Fruit fly (Drosophila melanogaster) whole organism, embryonic: ENCODE data around the gene ast.

Source experiments
- Aef1 ChIP-seq: fragments of 200-800 bp; sonication (Bioruptor generic); IDR thresholded peaks from 3 replicates; pipeline ENCODE4 v1.3.6; 2022; ENCODE audit warnings: missing biosample characterization, missing genetic modification characterization
- Awh ChIP-seq: fragments of 200-800 bp; sonication (Bioruptor generic); IDR thresholded peaks from 2 replicates; pipeline ENCODE4, ENCODE4 v1.3.6; 2022; ENCODE audit warnings: missing biosample characterization, missing genetic modification characterization
- BEAF-32 ChIP-seq: fragments of 200-800 bp; sonication (Bioruptor generic); optimal IDR thresholded peaks from 3 replicates; lab custom pipeline; 2017; ENCODE audit warnings: missing biosample characterization, missing genetic modification characterization, mild to moderate bottlenecking, moderate library complexity, missing genetic modification reagents
- CG11093 ChIP-seq: fragments of 200-800 bp; sonication (Bioruptor generic); IDR thresholded peaks from 3 replicates; pipeline ENCODE4 v1.3.6; 2022; ENCODE audit warnings: missing biosample characterization, missing genetic modification characterization
- CG11247 ChIP-seq: fragments of 200-800 bp; sonication (Bioruptor generic); IDR thresholded peaks from 2 replicates; pipeline ENCODE4 v1.3.6; 2022; ENCODE audit warnings: missing biosample characterization, missing genetic modification characterization
- CG12299 ChIP-seq: fragments of 200-800 bp; sonication (Bioruptor generic); optimal IDR thresholded peaks from 2 replicates; lab custom pipeline; 2018; ENCODE audit warnings: missing biosample characterization, mild to moderate bottlenecking, missing genetic modification characterization
- CG12391 ChIP-seq: fragments of 200-800 bp; sonication (Bioruptor generic); optimal IDR thresholded peaks from 3 replicates; lab custom pipeline; 2018; ENCODE audit warnings: missing biosample characterization, mild to moderate bottlenecking, missing genetic modification characterization, moderate library complexity
- CG12942 ChIP-seq: fragments of 200-800 bp; sonication (Bioruptor generic); optimal IDR thresholded peaks from 3 replicates; lab custom pipeline; 2016; ENCODE audit warnings: missing biosample characterization, missing genetic modification characterization
- CG16815 ChIP-seq: fragments of 200-800 bp; sonication (Bioruptor generic); optimal IDR thresholded peaks from 3 replicates; lab custom pipeline; 2017; ENCODE audit warnings: missing biosample characterization, mild to moderate bottlenecking, missing genetic modification characterization
- CG1792 ChIP-seq: fragments of 200-800 bp; sonication (Bioruptor generic); optimal IDR thresholded peaks from 2 replicates; lab custom pipeline; 2016; ENCODE audit warnings: missing biosample characterization, missing genetic modification characterization
- CG2120 ChIP-seq: fragments of 200-800 bp; sonication (Bioruptor generic); optimal IDR thresholded peaks from 3 replicates; lab custom pipeline; 2016; ENCODE audit warnings: missing biosample characterization, missing genetic modification characterization
- CG2875 ChIP-seq: fragments of 200-800 bp; sonication (Bioruptor generic); optimal IDR thresholded peaks from 2 replicates; lab custom pipeline; 2017; ENCODE audit warnings: missing biosample characterization, mild to moderate bottlenecking, missing genetic modification characterization, missing genetic modification reagents
- CG3995 ChIP-seq: fragments of 200-800 bp; sonication (Bioruptor generic); optimal IDR thresholded peaks from 3 replicates; lab custom pipeline; 2016; ENCODE audit warnings: missing biosample characterization, missing genetic modification characterization
- CG6683 ChIP-seq: fragments of 200-800 bp; sonication (Bioruptor generic); optimal IDR thresholded peaks from 2 replicates; lab custom pipeline; 2017; ENCODE audit warnings: missing biosample characterization, mild to moderate bottlenecking, missing genetic modification characterization, missing genetic modification reagents
- CG7745 ChIP-seq: fragments of 200-800 bp; sonication (Bioruptor generic); optimal IDR thresholded peaks from 2 replicates; lab custom pipeline; 2018; ENCODE audit warnings: missing biosample characterization, mild to moderate bottlenecking, missing genetic modification characterization, moderate library complexity
- CG8359 ChIP-seq: fragments of 200-800 bp; sonication (Bioruptor generic); optimal IDR thresholded peaks from 2 replicates; lab custom pipeline; 2017; ENCODE audit warnings: missing biosample characterization, mild to moderate bottlenecking, missing genetic modification characterization, borderline replicate concordance
- Dek ChIP-seq: fragments of 200-800 bp; sonication (Bioruptor generic); optimal IDR thresholded peaks from 3 replicates; lab custom pipeline; 2019; ENCODE audit warnings: missing biosample characterization, mild to moderate bottlenecking, missing genetic modification characterization, moderate library complexity
- E2f2 ChIP-seq: fragments of 200-800 bp; sonication (Bioruptor generic); IDR thresholded peaks from 2 replicates; pipeline ENCODE4 v1.3.6; 2022; ENCODE audit warnings: missing biosample characterization, missing genetic modification characterization
- HmgZ ChIP-seq: fragments of 200-800 bp; sonication (Bioruptor generic); optimal IDR thresholded peaks from 2 replicates; lab custom pipeline; 2018; ENCODE audit warnings: missing biosample characterization, mild to moderate bottlenecking, missing genetic modification characterization
- Max ChIP-seq: fragments of 200-800 bp; sonication (Bioruptor generic); optimal IDR thresholded peaks from 2 replicates; lab custom pipeline; 2016; ENCODE audit warnings: missing biosample characterization, mild to moderate bottlenecking, missing genetic modification characterization
- Poxn ChIP-seq: fragments of 200-800 bp; sonication (Bioruptor generic); IDR thresholded peaks from 2 replicates; pipeline ENCODE4 v1.3.6; 2022; ENCODE audit warnings: missing biosample characterization, missing genetic modification characterization
- Rfx ChIP-seq: fragments of 200-800 bp; sonication (Bioruptor generic); IDR thresholded peaks from 2 replicates; pipeline ENCODE4 v1.3.6; 2022; ENCODE audit warnings: missing biosample characterization, missing genetic modification characterization
- Side ChIP-seq: fragments of 200-800 bp; sonication (Bioruptor generic); optimal IDR thresholded peaks from 2 replicates; lab custom pipeline; 2016; ENCODE audit warnings: missing biosample characterization, missing genetic modification characterization
- Tbp ChIP-seq: fragments of >200 bp; optimal IDR thresholded peaks from 2 replicates; lab custom pipeline; 2018; ENCODE audit warnings: missing biosample characterization, missing genetic modification characterization
- Trl ChIP-seq, 3 experiments: fragments of >200 bp in 2 of 3; fragments of 200-800 bp in 1 of 3; sonication (Bioruptor generic) in 1 of 3; optimal IDR thresholded peaks; 2 replicates in 1 of 3; 3 replicates in 2 of 3; lab custom pipeline; 2016 to 2017; ENCODE audit warnings: missing biosample characterization in 1 of 3, missing genetic modification characterization in 1 of 3
- Usf ChIP-seq: fragments of 200-800 bp; sonication (Bioruptor generic); optimal IDR thresholded peaks from 2 replicates; lab custom pipeline; 2017; ENCODE audit warnings: missing genotype, missing biosample characterization, missing genetic modification characterization
- Vsx1 ChIP-seq: fragments of 200-800 bp; sonication (Bioruptor generic); optimal IDR thresholded peaks from 2 replicates; lab custom pipeline; 2017; ENCODE audit warnings: missing biosample characterization, mild to moderate bottlenecking, missing genetic modification characterization, missing genetic modification reagents
- ac ChIP-seq: fragments of 200-800 bp; sonication (Bioruptor generic); optimal IDR thresholded peaks from 3 replicates; lab custom pipeline; 2017; ENCODE audit warnings: missing biosample characterization, mild to moderate bottlenecking, missing genetic modification characterization
- btn ChIP-seq: fragments of 200-800 bp; sonication (Bioruptor generic); optimal IDR thresholded peaks from 2 replicates; lab custom pipeline; 2016; ENCODE audit warnings: missing biosample characterization, missing genetic modification characterization
- chinmo ChIP-seq: fragments of 200-800 bp; sonication (Bioruptor generic); IDR thresholded peaks from 4 replicates; pipeline ENCODE4 v1.3.6; 2022; ENCODE audit warnings: missing biosample characterization, missing genetic modification characterization; ENCODE audit not compliant: partially characterized antibody
- chn ChIP-seq: fragments of 200-800 bp; sonication (Bioruptor generic); optimal IDR thresholded peaks from 2 replicates; lab custom pipeline; 2016; ENCODE audit warnings: missing biosample characterization, missing genetic modification characterization
- emc ChIP-seq: fragments of 200-800 bp; sonication (Bioruptor generic); optimal IDR thresholded peaks from 2 replicates; lab custom pipeline; 2016; ENCODE audit warnings: missing biosample characterization, missing genetic modification characterization
- fd102C ChIP-seq: fragments of 200-800 bp; sonication (Bioruptor generic); optimal IDR thresholded peaks from 2 replicates; lab custom pipeline; 2018; ENCODE audit warnings: missing biosample characterization, mild to moderate bottlenecking, missing genetic modification characterization, moderate library complexity
- fd64A ChIP-seq: fragments of 200-800 bp; sonication (Bioruptor generic); optimal IDR thresholded peaks from 3 replicates; lab custom pipeline; 2018; ENCODE audit warnings: missing biosample characterization, mild to moderate bottlenecking, missing genetic modification characterization
- ftz-f1 ChIP-seq: fragments of 200-800 bp; sonication (Bioruptor generic); optimal IDR thresholded peaks from 2 replicates; lab custom pipeline; 2016; ENCODE audit warnings: missing biosample characterization, missing genetic modification characterization
- gce ChIP-seq: fragments of 200-800 bp; sonication (Bioruptor generic); IDR thresholded peaks from 3 replicates; pipeline ENCODE4 v1.3.6; 2022; ENCODE audit warnings: missing biosample characterization, missing genetic modification characterization
- ind ChIP-seq: fragments of 200-800 bp; sonication (Bioruptor generic); optimal IDR thresholded peaks from 3 replicates; lab custom pipeline; 2016; ENCODE audit warnings: missing biosample characterization, missing genetic modification characterization
- knrl ChIP-seq: fragments of 200-800 bp; sonication (Bioruptor generic); IDR thresholded peaks from 3 replicates; pipeline ENCODE4 v1.3.6; 2022; ENCODE audit warnings: missing biosample characterization, missing genetic modification characterization; ENCODE audit not compliant: partially characterized antibody
- ranshi ChIP-seq: fragments of 200-800 bp; sonication (Bioruptor generic); IDR thresholded peaks from 2 replicates; pipeline ENCODE4 v1.3.6; 2022; ENCODE audit warnings: missing biosample characterization, missing genetic modification characterization
- sc ChIP-seq, 3 experiments: fragments of >200 bp in 2 of 3; fragments of 200-800 bp in 1 of 3; sonication (Bioruptor generic) in 1 of 3; optimal IDR thresholded peaks; 2 replicates in 2 of 3; 3 replicates in 1 of 3; lab custom pipeline; 2017; ENCODE audit warnings: mild to moderate bottlenecking in 1 of 3, missing biosample characterization in 1 of 3, missing genetic modification characterization in 1 of 3, missing genetic modification reagents in 1 of 3
- sim ChIP-seq: fragments of 200-800 bp; sonication (Bioruptor generic); IDR thresholded peaks from 2 replicates; pipeline ENCODE4 v1.3.6; 2022; ENCODE audit warnings: missing biosample characterization, missing genetic modification characterization
- sima ChIP-seq: fragments of 200-800 bp; sonication (Bioruptor generic); optimal IDR thresholded peaks from 2 replicates; lab custom pipeline; 2016; ENCODE audit warnings: missing biosample characterization, missing genetic modification characterization
- ssp ChIP-seq: fragments of 200-800 bp; sonication (Bioruptor generic); IDR thresholded peaks from 2 replicates; pipeline ENCODE4 v1.3.6; 2022; ENCODE audit warnings: missing biosample characterization, missing genetic modification characterization
- vvl ChIP-seq: fragments of 200-800 bp; sonication (Bioruptor generic); IDR thresholded peaks from 2 replicates; pipeline ENCODE4 v1.3.6; 2022; ENCODE audit warnings: missing biosample characterization, missing genetic modification characterization
- wdn ChIP-seq: fragments of 200-800 bp; sonication (Bioruptor generic); IDR thresholded peaks from 2 replicates; pipeline ENCODE4 v1.3.6; 2022; ENCODE audit warnings: missing biosample characterization, missing genetic modification characterization
- wek ChIP-seq: fragments of 200-800 bp; sonication (Bioruptor generic); optimal IDR thresholded peaks from 3 replicates; lab custom pipeline; 2018; ENCODE audit warnings: missing biosample characterization, mild to moderate bottlenecking, missing genetic modification characterization, moderate library complexity
- zen ChIP-seq: fragments of 200-800 bp; sonication (Bioruptor generic); optimal IDR thresholded peaks from 3 replicates; lab custom pipeline; 2018; ENCODE audit warnings: missing biosample characterization, mild to moderate bottlenecking, missing genetic modification characterization, moderate library complexity
- zfh1 ChIP-seq: fragments of 200-800 bp; sonication (Bioruptor generic); IDR thresholded peaks from 3 replicates; pipeline ENCODE4 v1.3.6; 2022; ENCODE audit warnings: missing biosample characterization, missing genetic modification characterization

Gene ast

dm6 chr2L:1074180-1074864, 3.4 kb upstream of the ast start (continued):
- TF ChIP-seq vvl (GFP tag; lab: Robert Waterston, UW) (peak; percentile 88), CG1792 (peak; percentile 49), sim (peak; percentile 54; the same call in 1 of the 2 replicates), Vsx1 (GFP tag; lab: Kevin White, UChicago) (peak; percentile 68), CG11093 (GFP tag; lab: Robert Waterston, UW) (peak; percentile 60; the same call in 1 of the 3 replicates), HmgZ (peak; percentile 58), chn (GFP tag; lab: Kevin White, UChicago) (peak; percentile 69), zfh1 (GFP tag; lab: Robert Waterston, UW) (peak; percentile 89), sc (optimal IDR thresholded peaks at IDR 0.05; lab: Kevin White, UChicago) (no peak), sc (GFP tag; optimal IDR thresholded peaks at IDR 0.05; lab: Kevin White, UChicago) (peak; percentile 76), ssp (GFP tag; lab: Robert Waterston, UW) (peak; percentile 54), E2f2 (peak; percentile 50; the same call in 1 of the 2 replicates), CG2875 (GFP tag; lab: Kevin White, UChicago) (peak; percentile 87), fd64A (peak; percentile 76), CG16815 (peak; percentile 51), CG3995 (GFP tag; lab: Kevin White, UChicago) (no peak), Awh (peak; percentile 80), ftz-f1 (GFP tag; lab: Kevin White, UChicago) (no peak), Aef1 (peak; percentile 62), CG12391 (tag; lab: Kevin White, UChicago) (peak; percentile 88), Rfx (GFP tag; lab: Robert Waterston, UW) (peak; percentile 43; the same call in 1 of the 2 replicates), fd102C (no peak), gce (GFP tag; lab: Robert Waterston, UW) (0 out of 3 replicates have a peak, but pooled peaks have one; percentile 58), CG2120 (GFP tag; lab: Kevin White, UChicago) (peak; percentile 60), Dek (peak; percentile 63), CG11247 (0 out of 2 replicates have a peak, but pooled peaks have one; percentile 29), Usf (peak; percentile 51), emc (GFP tag; lab: Kevin White, UChicago) (no peak), BEAF-32 (GFP tag; lab: Kevin White, UChicago) (no peak), ranshi (peak; percentile 43; the same call in 1 of the 2 replicates), Poxn (GFP tag; lab: Robert Waterston, UW) (no peak), wek (GFP tag; lab: Kevin White, UChicago) (peak; percentile 63), zen (tag; lab: Kevin White, UChicago) (peak; percentile 66), sima (GFP tag; lab: Kevin White, UChicago) (peak; percentile 16), CG7745 (tag; lab: Kevin White, UChicago) (peak; percentile 57), ind (GFP tag; lab: Kevin White, UChicago) (peak; percentile 74), Max (GFP tag; lab: Kevin White, UChicago) (peak; percentile 69), Side (GFP tag; lab: Kevin White, UChicago) (peak; percentile 64), CG8359 (GFP tag; lab: Kevin White, UChicago) (peak; percentile 73), ac (GFP tag; lab: Kevin White, UChicago) (peak; percentile 55), chinmo (GFP tag; lab: Robert Waterston, UW) (no peak), knrl (GFP tag; lab: Robert Waterston, UW) (no peak), CG12942 (GFP tag; lab: Kevin White, UChicago) (peak; percentile 44), Trl (optimal IDR thresholded peaks at IDR 0.05; lab: Kevin White, UChicago) (no peak), Trl (GFP tag; optimal IDR thresholded peaks at IDR 0.05; lab: Kevin White, UChicago) (peak; percentile 71), Tbp (GFP tag; lab: Kevin White, UChicago) (no peak), btn (GFP tag; lab: Kevin White, UChicago) (no peak), wdn (GFP tag; lab: Robert Waterston, UW) (0 out of 2 replicates have a peak, but pooled peaks have one; percentile 26), CG6683 (GFP tag; lab: Kevin White, UChicago) (peak; percentile 42), CG12299 (tag; lab: Kevin White, UChicago) (peak; percentile 71)
